Worm (Caenorhabditis elegans): Measurements from ENCODE around the gene F14H8.4.
A peak's percentile ranks its signal among the peaks of the same experiment; 100 is the strongest.

F14H8.4 gene

DNA sequence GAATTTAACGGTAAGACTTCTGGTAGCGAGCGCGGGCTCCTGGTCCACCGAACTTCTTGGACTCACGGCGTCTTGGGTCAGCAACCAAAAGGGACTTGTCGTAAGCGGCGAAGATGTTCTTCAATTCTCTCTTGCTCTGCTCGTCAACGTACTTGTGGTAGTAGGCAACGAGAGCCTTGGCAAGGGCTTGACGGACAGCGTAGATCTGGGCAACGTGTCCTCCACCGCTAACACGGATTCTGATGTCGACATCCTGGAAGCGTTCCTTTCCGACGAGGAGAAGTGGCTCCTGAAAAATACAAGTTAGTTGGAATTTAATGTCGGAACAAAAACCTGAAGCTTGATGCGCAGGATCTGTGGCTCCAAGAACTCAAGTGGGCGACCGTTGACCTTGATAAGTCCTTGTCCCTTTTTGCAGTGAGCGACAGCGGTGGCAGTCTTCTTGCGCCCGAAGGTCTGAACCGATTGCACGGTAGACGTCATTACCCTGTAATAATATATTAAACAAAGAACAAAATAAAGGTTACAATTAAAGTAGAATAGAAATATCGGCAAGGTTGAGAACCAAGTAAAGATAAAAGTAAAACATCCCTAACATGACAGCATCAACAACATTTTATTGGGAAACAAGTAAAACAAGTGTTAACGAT is 23.5 kb upstream of the F14H8.4 start, which contains the start of gene rps-16:
Gene rps-16 (minus strand): TSS at position 487 of the 650 bp plus-strand sequence.
- TF ChIP-seq gei-17 (GFP tag; optimal IDR thresholded peaks at IDR 0.05): no peak
- TF ChIP-seq mxl-1 (tag; optimal IDR thresholded peaks at IDR 0.05): no peak
- peak; percentile 81 for TF ChIP-seq madf-3 (GFP tag; IDR thresholded peaks at IDR 0.05)
- TF ChIP-seq Y56A3A.18 (GFP tag; IDR thresholded peaks at IDR 0.05): peak; percentile 67
- TF ChIP-seq K11D2.4 (GFP tag; IDR thresholded peaks at IDR 0.05): no peak
- TF ChIP-seq F55B11.4 (tag; optimal IDR thresholded peaks at IDR 0.05; ENCODE audit: borderline replicate concordance, insufficient read depth): no peak
- no peak for TF ChIP-seq cebp-1 (GFP tag; IDR thresholded peaks at IDR 0.05)
- TF ChIP-seq cebp-1 (tag; optimal IDR thresholded peaks at IDR 0.05): peak; percentile 40
- TF ChIP-seq F10E7.11 (tag; optimal IDR thresholded peaks at IDR 0.05): peak; percentile 21
- TF ChIP-seq attf-5 (GFP tag; optimal IDR thresholded peaks at IDR 0.05): no peak
- TF ChIP-seq lin-40 (tag; optimal IDR thresholded peaks at IDR 0.05): no peak
- TF ChIP-seq F49E8.2 (tag; optimal IDR thresholded peaks at IDR 0.05; ENCODE audit: insufficient read depth): peak; percentile 25
- 0 out of 2 replicates have a peak, but pooled peaks have one; percentile 85 for TF ChIP-seq ceh-58 (GFP tag; IDR thresholded peaks at IDR 0.05)
- no peak for TF ChIP-seq rpc-1 (optimal IDR thresholded peaks at IDR 0.05)
- no peak for TF ChIP-seq rpc-1 (tag; optimal IDR thresholded peaks at IDR 0.05)
- TF ChIP-seq bed-2 (GFP tag; IDR thresholded peaks at IDR 0.05): 0 out of 2 replicates have a peak, but pooled peaks have one; percentile 31
- TF ChIP-seq ztf-26 (tag; optimal IDR thresholded peaks at IDR 0.05): no peak
- TF ChIP-seq ztf-3 (GFP tag; optimal IDR thresholded peaks at IDR 0.05): no peak
- TF ChIP-seq ZK185.1 (tag; optimal IDR thresholded peaks at IDR 0.05; ENCODE audit: poor library complexity, severe bottlenecking): no peak
- TF ChIP-seq snpc-1.3 (tag; optimal IDR thresholded peaks at IDR 0.05; ENCODE audit: insufficient read depth): peak; percentile 65
- TF ChIP-seq rec-8 (tag; optimal IDR thresholded peaks at IDR 0.05): peak in 1 of 2 experiments; percentile 13
- TF ChIP-seq ceh-100 (GFP tag; IDR thresholded peaks at IDR 0.05): peak; percentile 81
- peak; percentile 49 for TF ChIP-seq snpc-1.1 (tag; optimal IDR thresholded peaks at IDR 0.05; ENCODE audit: insufficient read depth)
- TF ChIP-seq ceh-40 (GFP tag; IDR thresholded peaks at IDR 0.05): 0 out of 2 replicates have a peak, but pooled peaks have one; percentile 14
- no peak for TF ChIP-seq ceh-91 (GFP tag; IDR thresholded peaks at IDR 0.05)
- no peak for TF ChIP-seq pbrm-1 (GFP tag; IDR thresholded peaks at IDR 0.05)
- no peak for TF ChIP-seq egl-18 (GFP tag; IDR thresholded peaks at IDR 0.05)
- TF ChIP-seq fkh-3 (tag; optimal IDR thresholded peaks at IDR 0.05): peak; percentile 89
- TF ChIP-seq C06A6.2 (GFP tag; conservative IDR thresholded peaks at IDR 0.05): no peak
- TF ChIP-seq athp-1 (tag; optimal IDR thresholded peaks at IDR 0.05): peak; percentile 66
- TF ChIP-seq F22D6.2 (tag; optimal IDR thresholded peaks at IDR 0.05): no peak
- TF ChIP-seq dpl-1 (GFP tag; optimal IDR thresholded peaks at IDR 0.05): no peak
- no peak for TF ChIP-seq unc-62 (GFP tag; optimal IDR thresholded peaks at IDR 0.05)
- no peak for TF ChIP-seq lir-1 (GFP tag; conservative IDR thresholded peaks at IDR 0.05)
- no peak for TF ChIP-seq nhr-27 (tag; optimal IDR thresholded peaks at IDR 0.05)
- 0 out of 2 replicates have a peak, but pooled peaks have one; percentile 8 for TF ChIP-seq Y95B8A.8 (GFP tag; IDR thresholded peaks at IDR 0.05)
- TF ChIP-seq C17E4.6 (GFP tag; IDR thresholded peaks at IDR 0.05): 0 out of 2 replicates have a peak, but pooled peaks have one; percentile 17
- no peak for TF ChIP-seq aptf-2 (GFP tag; conservative IDR thresholded peaks at IDR 0.05)
- TF ChIP-seq mcd-1 (GFP tag; IDR thresholded peaks at IDR 0.05): peak; percentile 67
- no peak for TF ChIP-seq ama-1 (optimal IDR thresholded peaks at IDR 0.05)
- TF ChIP-seq ama-1 (GFP tag; optimal IDR thresholded peaks at IDR 0.05): peak; percentile 29 to 80
- TF ChIP-seq nhr-120 (GFP tag; IDR thresholded peaks at IDR 0.05): no peak
- peak; percentile 79 for TF ChIP-seq nfyb-1 (GFP tag; IDR thresholded peaks at IDR 0.05)
- no peak for TF ChIP-seq ceh-27 (GFP tag; optimal IDR thresholded peaks at IDR 0.05)
- peak; percentile 89 for TF ChIP-seq ekl-4 (GFP tag; IDR thresholded peaks at IDR 0.05)
- TF ChIP-seq snpc-3.4 (tag; optimal IDR thresholded peaks at IDR 0.05): peak; percentile 44
- TF ChIP-seq F57C9.4 (tag; optimal IDR thresholded peaks at IDR 0.05): no peak
- TF ChIP-seq lin-54 (GFP tag; optimal IDR thresholded peaks at IDR 0.05): peak; percentile 39
